Fruit fly (Drosophila melanogaster) Kc167 (cell line): ENCODE measurements around the gene Acn.

Experiments used
- Sin3A ChIP-seq: fragments of >200 bp; optimal IDR thresholded peaks from 2 replicates; lab custom pipeline; 2018; ENCODE audit warnings: missing external identifiers
- h ChIP-seq: fragments of >200 bp; optimal IDR thresholded peaks from 3 replicates; lab custom pipeline; 2018; ENCODE audit warnings: missing external identifiers
- psq ChIP-seq: fragments of >200 bp; optimal IDR thresholded peaks from 2 replicates; lab custom pipeline; 2017; ENCODE audit warnings: missing external identifiers

DNA sequence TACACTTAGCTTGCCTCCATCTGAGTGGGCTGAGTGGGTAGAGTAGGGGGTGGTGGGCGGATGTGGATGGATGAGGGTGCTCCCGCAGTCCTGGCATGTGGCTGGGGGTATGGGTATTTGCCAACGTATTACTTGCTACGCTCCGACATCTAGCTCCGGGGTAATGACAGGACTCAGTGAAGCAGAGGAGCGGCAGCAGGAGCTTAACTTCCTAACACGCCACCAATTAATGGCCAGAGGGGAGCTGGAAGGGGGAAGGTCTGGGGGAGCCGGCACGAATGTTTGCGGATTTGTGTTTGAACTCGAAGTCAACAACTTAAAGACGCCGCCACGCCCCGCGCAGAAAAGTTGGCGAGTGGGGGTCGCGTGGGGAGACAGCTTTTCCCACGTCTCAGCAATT, 26.9 kb upstream of the Acn start:
- TF ChIP-seq h (lab: Kevin White, UChicago) (no peak), psq (lab: Kevin White, UChicago) (no peak), Sin3A (lab: Kevin White, UChicago) (no peak)
